Fruit fly (Drosophila melanogaster) whole organism, embryonic: ENCODE results near the gene mib1.

Source experiments
- Aef1 ChIP-seq: fragments of 200-800 bp; sonication (Bioruptor generic); IDR thresholded peaks from 3 replicates; pipeline ENCODE4 v1.3.6; 2022; ENCODE audit warnings: missing biosample characterization, missing genetic modification characterization
- Bgb ChIP-seq: fragments of 200-800 bp; sonication (Bioruptor generic); IDR thresholded peaks from 2 replicates; pipeline ENCODE4 v1.3.6; 2022; ENCODE audit warnings: missing biosample characterization, missing genetic modification characterization; ENCODE audit not compliant: partially characterized antibody
- CG10267 ChIP-seq: fragments of 200-800 bp; sonication (Bioruptor generic); optimal IDR thresholded peaks from 2 replicates; lab custom pipeline; 2018; ENCODE audit warnings: missing biosample characterization, mild to moderate bottlenecking, missing genetic modification characterization, moderate library complexity
- CG10321 ChIP-seq: fragments of 200-800 bp; sonication (Bioruptor generic); IDR thresholded peaks from 2 replicates; pipeline ENCODE4 v1.3.6; 2022; ENCODE audit warnings: missing biosample characterization, missing genetic modification characterization
- CG10654 ChIP-seq: fragments of 200-800 bp; sonication (Bioruptor generic); optimal IDR thresholded peaks from 2 replicates; lab custom pipeline; 2016; ENCODE audit warnings: missing biosample characterization, missing genetic modification characterization
- CG1233 ChIP-seq: fragments of 200-800 bp; sonication (Bioruptor generic); optimal IDR thresholded peaks from 4 replicates; lab custom pipeline; 2018; ENCODE audit warnings: missing biosample characterization, mild to moderate bottlenecking, missing genetic modification characterization
- CG12942 ChIP-seq: fragments of 200-800 bp; sonication (Bioruptor generic); optimal IDR thresholded peaks from 3 replicates; lab custom pipeline; 2016; ENCODE audit warnings: missing biosample characterization, missing genetic modification characterization
- CG13287 ChIP-seq: fragments of 200-800 bp; sonication (Bioruptor generic); IDR thresholded peaks from 2 replicates; pipeline ENCODE4 v1.3.6; 2022; ENCODE audit warnings: missing biosample characterization, missing genetic modification characterization; ENCODE audit not compliant: partially characterized antibody
- CG13894 ChIP-seq: fragments of 200-800 bp; sonication (Bioruptor generic); optimal IDR thresholded peaks from 3 replicates; lab custom pipeline; 2018; ENCODE audit warnings: missing biosample characterization, mild to moderate bottlenecking, missing genetic modification characterization, moderate library complexity
- CG15269 ChIP-seq: fragments of 200-800 bp; sonication (Bioruptor generic); optimal IDR thresholded peaks from 2 replicates; lab custom pipeline; 2018; ENCODE audit warnings: missing biosample characterization, mild to moderate bottlenecking, missing genetic modification characterization, moderate library complexity
- CG1529 ChIP-seq: fragments of 200-800 bp; sonication (Bioruptor generic); optimal IDR thresholded peaks from 3 replicates; lab custom pipeline; 2018; ENCODE audit warnings: missing biosample characterization, missing genetic modification characterization
- CG17186 ChIP-seq: fragments of 200-800 bp; sonication (Bioruptor generic); optimal IDR thresholded peaks from 3 replicates; lab custom pipeline; 2017; ENCODE audit warnings: missing biosample characterization, missing genetic modification reagents, missing genetic modification characterization
- CG17328 ChIP-seq: fragments of 200-800 bp; sonication (Bioruptor generic); IDR thresholded peaks from 2 replicates; pipeline ENCODE4 v1.3.6; 2022; ENCODE audit warnings: missing biosample characterization, missing genetic modification characterization
- CG18262 ChIP-seq: fragments of 200-800 bp; optimal IDR thresholded peaks from 3 replicates; lab custom pipeline; 2019; ENCODE audit warnings: missing biosample characterization, mild to moderate bottlenecking, missing genetic modification characterization, moderate library complexity
- CG2712 ChIP-seq: fragments of 200-800 bp; optimal IDR thresholded peaks from 3 replicates; lab custom pipeline; 2019; ENCODE audit warnings: missing biosample characterization, mild to moderate bottlenecking, missing genetic modification characterization, moderate library complexity
- CG3281 ChIP-seq: fragments of 200-800 bp; sonication (Bioruptor generic); optimal IDR thresholded peaks from 3 replicates; lab custom pipeline; 2017; ENCODE audit warnings: missing biosample characterization, mild to moderate bottlenecking, missing genetic modification characterization
- CG4328 ChIP-seq: fragments of 200-800 bp; sonication (Bioruptor generic); optimal IDR thresholded peaks from 3 replicates; lab custom pipeline; 2017; ENCODE audit warnings: missing biosample characterization, missing genetic modification reagents, missing genetic modification characterization
- CG4424 ChIP-seq: fragments of 200-800 bp; sonication (Bioruptor generic); optimal IDR thresholded peaks from 3 replicates; lab custom pipeline; 2016; ENCODE audit warnings: missing biosample characterization, missing genetic modification characterization
- CG7987 ChIP-seq: fragments of 200-800 bp; sonication (Bioruptor generic); optimal IDR thresholded peaks from 2 replicates; lab custom pipeline; 2018; ENCODE audit warnings: missing biosample characterization, mild to moderate bottlenecking, missing genetic modification characterization, moderate library complexity
- Dek ChIP-seq: fragments of 200-800 bp; sonication (Bioruptor generic); optimal IDR thresholded peaks from 3 replicates; lab custom pipeline; 2019; ENCODE audit warnings: missing biosample characterization, mild to moderate bottlenecking, missing genetic modification characterization, moderate library complexity
- Dref ChIP-seq: fragments of 200-800 bp; sonication (Bioruptor generic); IDR thresholded peaks from 2 replicates; pipeline ENCODE4 v1.3.6; 2022; ENCODE audit warnings: missing biosample characterization, missing genetic modification characterization
- E2f2 ChIP-seq: fragments of 200-800 bp; sonication (Bioruptor generic); IDR thresholded peaks from 2 replicates; pipeline ENCODE4 v1.3.6; 2022; ENCODE audit warnings: missing biosample characterization, missing genetic modification characterization
- Elba2 ChIP-seq: fragments of 200-800 bp; sonication (Bioruptor generic); optimal IDR thresholded peaks from 3 replicates; lab custom pipeline; 2016; ENCODE audit warnings: missing biosample characterization, missing genetic modification characterization
- HLH4C ChIP-seq: fragments of 200-800 bp; sonication (Bioruptor generic); IDR thresholded peaks from 3 replicates; pipeline ENCODE4 v1.3.6; 2022; ENCODE audit warnings: missing biosample characterization, missing genetic modification characterization; ENCODE audit not compliant: partially characterized antibody
- Jarid2 ChIP-seq: fragments of 200-800 bp; sonication (Bioruptor generic); optimal IDR thresholded peaks from 3 replicates; lab custom pipeline; 2017; ENCODE audit warnings: mild to moderate bottlenecking, missing biosample characterization, missing genetic modification reagents, missing genetic modification characterization
- Lhr ChIP-seq: fragments of 200-800 bp; sonication (Bioruptor generic); optimal IDR thresholded peaks from 3 replicates; lab custom pipeline; 2017; ENCODE audit warnings: mild to moderate bottlenecking, missing biosample characterization, missing genetic modification reagents, missing genetic modification characterization
- Usf ChIP-seq: fragments of 200-800 bp; sonication (Bioruptor generic); optimal IDR thresholded peaks from 2 replicates; lab custom pipeline; 2017; ENCODE audit warnings: missing genotype, missing biosample characterization, missing genetic modification characterization
- abd-A ChIP-seq: fragments of 200-800 bp; sonication (Bioruptor generic); optimal IDR thresholded peaks from 3 replicates; lab custom pipeline; 2019; ENCODE audit warnings: missing biosample characterization, mild to moderate bottlenecking, missing genetic modification characterization, moderate library complexity
- cato ChIP-seq: fragments of 200-800 bp; sonication (Bioruptor generic); optimal IDR thresholded peaks from 2 replicates; lab custom pipeline; 2016; ENCODE audit warnings: missing biosample characterization, missing genetic modification characterization, borderline replicate concordance
- chinmo ChIP-seq: fragments of 200-800 bp; sonication (Bioruptor generic); IDR thresholded peaks from 4 replicates; pipeline ENCODE4 v1.3.6; 2022; ENCODE audit warnings: missing biosample characterization, missing genetic modification characterization; ENCODE audit not compliant: partially characterized antibody
- ci ChIP-seq: fragments of 200-800 bp; sonication (Bioruptor generic); IDR thresholded peaks from 3 replicates; pipeline ENCODE4 v1.3.6; 2022; ENCODE audit warnings: missing biosample characterization, missing genetic modification characterization
- fd102C ChIP-seq: fragments of 200-800 bp; sonication (Bioruptor generic); optimal IDR thresholded peaks from 2 replicates; lab custom pipeline; 2018; ENCODE audit warnings: missing biosample characterization, mild to moderate bottlenecking, missing genetic modification characterization, moderate library complexity
- gro ChIP-seq: fragments of 200-800 bp; sonication (Bioruptor generic); optimal IDR thresholded peaks from 2 replicates; lab custom pipeline; 2016; ENCODE audit warnings: missing biosample characterization, missing genetic modification characterization
- jumu ChIP-seq: fragments of 200-800 bp; sonication (Bioruptor generic); optimal IDR thresholded peaks from 3 replicates; lab custom pipeline; 2016; ENCODE audit warnings: missing biosample characterization, missing genetic modification characterization
- lmd ChIP-seq: fragments of 200-800 bp; sonication (Bioruptor generic); IDR thresholded peaks from 2 replicates; pipeline ENCODE4 v1.3.6; 2022; ENCODE audit warnings: missing biosample characterization, missing genetic modification characterization
- nerfin-2 ChIP-seq: fragments of 200-800 bp; sonication (Bioruptor generic); IDR thresholded peaks from 2 replicates; pipeline ENCODE4 v1.3.6; 2022; ENCODE audit warnings: missing biosample characterization, missing genetic modification characterization; ENCODE audit not compliant: partially characterized antibody
- nmo ChIP-seq: fragments of 200-800 bp; sonication (Bioruptor generic); optimal IDR thresholded peaks from 2 replicates; lab custom pipeline; 2018; ENCODE audit warnings: missing biosample characterization, mild to moderate bottlenecking, missing genetic modification characterization, moderate library complexity
- phol ChIP-seq: fragments of 200-800 bp; sonication (Bioruptor generic); optimal IDR thresholded peaks from 3 replicates; lab custom pipeline; 2018; ENCODE audit warnings: missing biosample characterization, mild to moderate bottlenecking, missing genetic modification characterization, moderate library complexity
- prd ChIP-seq, 3 experiments: fragments of >200 bp in 2 of 3; fragments of 200-800 bp in 1 of 3; sonication (Bioruptor generic) in 1 of 3; optimal IDR thresholded peaks in 2 of 3; IDR thresholded peaks in 1 of 3; 2 replicates in 2 of 3; 3 replicates in 1 of 3; pipeline versions ENCODE4 v1.3.6 to Lab custom; 2017 to 2022; ENCODE audit warnings: missing biosample characterization in 1 of 3, missing genetic modification characterization in 1 of 3
- salm ChIP-seq: fragments of 200-800 bp; sonication (Bioruptor generic); optimal IDR thresholded peaks from 2 replicates; lab custom pipeline; 2018; ENCODE audit warnings: missing biosample characterization, mild to moderate bottlenecking, missing genetic modification characterization
- scrt ChIP-seq: fragments of 200-800 bp; sonication (Bioruptor generic); optimal IDR thresholded peaks from 2 replicates; lab custom pipeline; 2018; ENCODE audit warnings: missing biosample characterization, mild to moderate bottlenecking, missing genetic modification characterization, moderate library complexity
- sna ChIP-seq: fragments of 200-800 bp; sonication (Bioruptor generic); IDR thresholded peaks from 2 replicates; pipeline ENCODE4 v1.3.6; 2022; ENCODE audit warnings: missing biosample characterization, missing genetic modification characterization; ENCODE audit not compliant: partially characterized antibody
- stc ChIP-seq: fragments of 200-800 bp; sonication (Bioruptor generic); IDR thresholded peaks from 2 replicates; pipeline ENCODE4 v1.3.6; 2022; ENCODE audit warnings: missing biosample characterization, missing genetic modification characterization
- tap ChIP-seq: fragments of 200-800 bp; optimal IDR thresholded peaks from 3 replicates; lab custom pipeline; 2019; ENCODE audit warnings: missing biosample characterization, mild to moderate bottlenecking, missing genetic modification characterization, moderate library complexity
- tgo ChIP-seq: fragments of 200-800 bp; sonication (Bioruptor generic); IDR thresholded peaks from 3 replicates; pipeline ENCODE4 v1.3.6; 2022; ENCODE audit warnings: missing biosample characterization, missing genetic modification characterization
- tll ChIP-seq, 2 experiments: fragments of 200-800 bp in 1 of 2; fragments of >200 bp in 1 of 2; sonication (Bioruptor generic) in 1 of 2; optimal IDR thresholded peaks; 2 replicates each; lab custom pipeline; 2017 to 2019; ENCODE audit warnings: missing biosample characterization in 2 of 2, missing genetic modification characterization in 2 of 2, mild to moderate bottlenecking in 1 of 2, moderate library complexity in 1 of 2
- vnd ChIP-seq: fragments of 200-800 bp; sonication (Bioruptor generic); IDR thresholded peaks from 3 replicates; pipeline ENCODE4 v1.3.6; 2022; ENCODE audit warnings: missing biosample characterization, missing genetic modification characterization; ENCODE audit not compliant: partially characterized antibody
- zen2 ChIP-seq: fragments of 200-800 bp; sonication (Bioruptor generic); IDR thresholded peaks from 3 replicates; pipeline ENCODE4 v1.3.6; 2022; ENCODE audit warnings: missing biosample characterization, missing genetic modification characterization; ENCODE audit not compliant: partially characterized antibody

The mib1 gene

DNA sequence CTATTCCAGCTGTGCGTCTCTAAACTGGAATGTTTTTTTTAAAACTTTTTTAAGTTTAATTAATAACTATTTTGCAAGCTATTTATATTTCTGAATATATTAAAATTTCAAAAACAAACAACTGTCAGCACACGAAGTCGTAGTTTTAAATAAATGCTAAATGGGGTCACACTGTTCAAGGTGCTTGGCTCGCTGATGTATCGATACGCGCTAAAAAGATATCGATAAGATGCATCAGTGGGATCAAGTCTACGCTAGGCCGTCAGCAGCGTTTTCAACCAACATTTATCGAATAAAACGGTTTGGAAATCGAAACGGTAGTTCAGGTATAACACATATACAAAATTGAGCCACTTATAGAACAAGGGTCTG, 39.3 kb upstream of the mib1 start, which contains the start of gene Diap1 (continued):
- TF ChIP-seq cato (GFP tag; lab: Kevin White, UChicago) (no peak), CG4328 (GFP tag; lab: Kevin White, UChicago) (no peak), fd102C (GFP tag; lab: Kevin White, UChicago) (no peak), CG3281 (GFP tag; lab: Kevin White, UChicago) (no peak), vnd (GFP tag; lab: Robert Waterston, UW) (peak; percentile 81; the same call in 2 of the 3 replicates), Jarid2 (GFP tag; lab: Kevin White, UChicago) (no peak), gro (GFP tag; lab: Kevin White, UChicago) (peak; percentile 4), CG1233 (no peak), CG12942 (GFP tag; lab: Kevin White, UChicago) (no peak), CG17186 (peak; percentile 41), CG18262 (no peak), tll (GFP tag; optimal IDR thresholded peaks at IDR 0.05; lab: Kevin White, UChicago) (no peak), CG10654 (GFP tag; lab: Kevin White, UChicago) (peak; percentile 6), tap (tag; lab: Kevin White, UChicago) (no peak), Lhr (GFP tag; lab: Kevin White, UChicago) (peak; percentile 77), abd-A (tag; lab: Kevin White, UChicago) (peak; percentile 7), ci (GFP tag; lab: Robert Waterston, UW) (peak; percentile 14; the same call in 2 of the 3 replicates), tgo (GFP tag; lab: Robert Waterston, UW) (no peak), prd (optimal IDR thresholded peaks at IDR 0.05; lab: Kevin White, UChicago) (no peak), prd (GFP tag; IDR thresholded peaks at IDR 0.05; lab: Robert Waterston, UW) (0 out of 3 replicates have a peak, but pooled peaks have one; percentile 17), phol (tag; lab: Kevin White, UChicago) (peak; percentile 40), CG4424 (no peak), jumu (no peak), chinmo (GFP tag; lab: Robert Waterston, UW) (peak; percentile 40; the same call in 1 of the 4 replicates), sna (GFP tag; lab: Robert Waterston, UW) (peak; percentile 91), CG10267 (peak; percentile 59), CG15269 (tag; lab: Kevin White, UChicago) (no peak), Usf (GFP tag; lab: Kevin White, UChicago) (no peak), Bgb (GFP tag; lab: Robert Waterston, UW) (peak; percentile 95), zen2 (GFP tag; lab: Robert Waterston, UW) (peak; percentile 91; the same call in 2 of the 3 replicates), Aef1 (GFP tag; lab: Robert Waterston, UW) (no peak), CG2712 (tag; lab: Kevin White, UChicago) (peak; percentile 18), nerfin-2 (peak; percentile 84), Dek (tag; lab: Kevin White, UChicago) (no peak), CG1529 (GFP tag; lab: Kevin White, UChicago) (no peak), Elba2 (GFP tag; lab: Kevin White, UChicago) (no peak), CG13894 (tag; lab: Kevin White, UChicago) (no peak), E2f2 (GFP tag; lab: Robert Waterston, UW) (peak; percentile 92), nmo (peak; percentile 50), CG10321 (GFP tag; lab: Robert Waterston, UW) (no peak), stc (GFP tag; lab: Robert Waterston, UW) (no peak), scrt (GFP tag; lab: Kevin White, UChicago) (no peak), CG13287 (GFP tag; lab: Robert Waterston, UW) (peak; percentile 94), lmd (no peak), CG7987 (GFP tag; lab: Kevin White, UChicago) (peak; percentile 34), CG17328 (GFP tag; lab: Robert Waterston, UW) (no peak), Dref (GFP tag; lab: Robert Waterston, UW) (peak; percentile 100), HLH4C (GFP tag; lab: Robert Waterston, UW) (peak; percentile 91), salm (tag; lab: Kevin White, UChicago) (no peak)
